Worm (Caenorhabditis elegans) whole organism, L4 larva: ENCODE measurements around the gene F22E5.13.
A peak's percentile ranks its signal among the peaks of the same experiment; 100 is the strongest.
"Not testable (repeated sequence)": the region's sequence is repeated elsewhere in the genome, so short reads cannot be mapped to it uniquely, and the experiment has no call there.

Experiments used
- F37D6.2 ChIP-seq: sonication (generic microtip); optimal IDR thresholded peaks from 2 replicates; lab custom pipeline; 2016; ENCODE audit warnings: mild to moderate bottlenecking, missing genetic modification characterization, missing compliant biosample characterization
- R02D3.7 ChIP-seq: fragments of 150-350 bp; sonication (generic microtip); optimal IDR thresholded peaks from 3 replicates; lab custom pipeline; 2014; ENCODE audit warnings: missing biosample characterization, missing genetic modification characterization
- T20F7.1 ChIP-seq: fragments of 200-800 bp; sonication (Bioruptor generic); optimal IDR thresholded peaks from 2 replicates; lab custom pipeline; 2018; ENCODE audit warnings: mild to moderate bottlenecking, missing genetic modification characterization, missing compliant biosample characterization
- T26A8.4 ChIP-seq: fragments of 200-800 bp; sonication (Bioruptor generic); IDR thresholded peaks from 2 replicates; pipeline ENCODE4 v1.3.6; 2022; ENCODE audit warnings: missing genetic modification characterization, missing compliant biosample characterization
- Y48G9A.11 ChIP-seq: fragments of 200-800 bp; sonication (Bioruptor generic); IDR thresholded peaks from 2 replicates; pipeline ENCODE4 v1.3.6; 2022; ENCODE audit warnings: missing genetic modification reagents, missing genetic modification characterization, missing compliant biosample characterization
- ZK546.5 ChIP-seq, 2 experiments: sonication (generic microtip); optimal IDR thresholded peaks; 2 replicates each; lab custom pipeline; 2017; ENCODE audit warnings: missing biosample characterization in 2 of 2, missing genetic modification characterization in 2 of 2
- aha-1 ChIP-seq: fragments of 150-350 bp; peaks from one replicate; lab custom pipeline; 2014; ENCODE audit warnings: missing biosample characterization, missing genetic modification characterization
- ceh-20 ChIP-seq: fragments of 200-800 bp; sonication (Bioruptor generic); IDR thresholded peaks from 2 replicates; pipeline ENCODE4 v1.3.6; 2022; ENCODE audit warnings: missing genetic modification reagents, missing genetic modification characterization, missing compliant biosample characterization
- ceh-28 ChIP-seq: fragments of 150-350 bp; optimal IDR thresholded peaks from 2 replicates; lab custom pipeline; 2014; ENCODE audit warnings: missing biosample characterization, missing genetic modification reagents, missing genetic modification characterization
- ceh-82 ChIP-seq: sonication (generic microtip); optimal IDR thresholded peaks from 2 replicates; lab custom pipeline; 2017; ENCODE audit warnings: missing biosample characterization, missing genetic modification characterization
- ctbp-1 ChIP-seq: fragments of 200-800 bp; sonication (Bioruptor generic); IDR thresholded peaks from 2 replicates; pipeline ENCODE4 v1.3.6; 2022; ENCODE audit warnings: missing genetic modification reagents, missing genetic modification characterization, missing compliant biosample characterization
- daf-19 ChIP-seq: fragments of 200-800 bp; sonication (Bioruptor generic); conservative IDR thresholded peaks from 2 replicates; pipeline ENCODE4 v1.3.6; 2022; ENCODE audit warnings: missing genetic modification characterization, missing compliant biosample characterization
- dpl-1 ChIP-seq: fragments of 150-350 bp; optimal IDR thresholded peaks from 2 replicates; lab custom pipeline; 2014; ENCODE audit warnings: missing biosample characterization, missing genetic modification reagents, missing genetic modification characterization
- dve-1 ChIP-seq: sonication (generic microtip); optimal IDR thresholded peaks from 2 replicates; lab custom pipeline; 2017; ENCODE audit warnings: antibody characterized with exemption, mild to moderate bottlenecking, missing genetic modification characterization, missing compliant biosample characterization; ENCODE audit not compliant: insufficient read depth
- egl-27 ChIP-seq: sonication (generic microtip); optimal IDR thresholded peaks from 3 replicates; lab custom pipeline; 2017; ENCODE audit warnings: missing biosample characterization, missing genetic modification reagents, missing genetic modification characterization
- fos-1 ChIP-seq: fragments of 150-350 bp; optimal IDR thresholded peaks from 2 replicates; lab custom pipeline; 2014; ENCODE audit warnings: missing biosample characterization, missing genetic modification characterization
- gei-8 ChIP-seq: fragments of 200-800 bp; sonication (Bioruptor generic); optimal IDR thresholded peaks from 2 replicates; lab custom pipeline; 2018; ENCODE audit warnings: mild to moderate bottlenecking, missing genetic modification characterization, missing compliant biosample characterization
- hmg-1.1 ChIP-seq: fragments of 200-800 bp; sonication (Bioruptor generic); IDR thresholded peaks from 2 replicates; pipeline ENCODE4 v1.3.6; 2022; ENCODE audit warnings: missing genetic modification reagents, missing genetic modification characterization, missing compliant biosample characterization
- jun-1 ChIP-seq: fragments of 150-350 bp; optimal IDR thresholded peaks from 2 replicates; lab custom pipeline; 2014; ENCODE audit warnings: missing biosample characterization, missing genetic modification reagents, missing genetic modification characterization
- lin-29 ChIP-seq: fragments of 200-800 bp; sonication (Bioruptor generic); IDR thresholded peaks from 2 replicates; pipeline ENCODE4 v1.3.6; 2022; ENCODE audit warnings: missing genetic modification reagents, missing genetic modification characterization, missing compliant biosample characterization
- lin-38 ChIP-seq: fragments of 200-800 bp; sonication (Bioruptor generic); IDR thresholded peaks from 2 replicates; pipeline ENCODE4 v1.3.6; 2022; ENCODE audit warnings: missing genetic modification reagents, missing genetic modification characterization, missing compliant biosample characterization
- madf-5 ChIP-seq, 2 experiments: fragments of 200-800 bp; sonication (Bioruptor generic); IDR thresholded peaks; 2 replicates each; pipeline ENCODE4 v1.3.6; 2022; ENCODE audit warnings: missing compliant biosample characterization in 2 of 2, missing genetic modification characterization in 2 of 2
- nhr-11 ChIP-seq: fragments of 150-350 bp; optimal IDR thresholded peaks from 2 replicates; lab custom pipeline; 2014; ENCODE audit warnings: missing biosample characterization, missing genetic modification characterization
- nhr-25 ChIP-seq: sonication (generic microtip); optimal IDR thresholded peaks from 2 replicates; lab custom pipeline; 2017; ENCODE audit warnings: missing genetic modification characterization, mild to moderate bottlenecking, missing compliant biosample characterization, antibody characterized with exemption, moderate library complexity, borderline replicate concordance; ENCODE audit not compliant: insufficient read depth
- nhr-28 ChIP-seq: fragments of 150-350 bp; optimal IDR thresholded peaks from 2 replicates; lab custom pipeline; 2014; ENCODE audit warnings: missing biosample characterization, missing genetic modification characterization
- nhr-76 ChIP-seq: fragments of 150-350 bp; optimal IDR thresholded peaks from 2 replicates; lab custom pipeline; 2014; ENCODE audit warnings: missing biosample characterization, missing genetic modification characterization
- nhr-77 ChIP-seq: fragments of 150-350 bp; optimal IDR thresholded peaks from 2 replicates; lab custom pipeline; 2014; ENCODE audit warnings: missing biosample characterization, missing genetic modification characterization
- vab-7 ChIP-seq: fragments of 200-800 bp; sonication (Bioruptor generic); IDR thresholded peaks from 2 replicates; pipeline ENCODE4 v1.3.6; 2022; ENCODE audit warnings: missing genetic modification reagents, missing genetic modification characterization, missing compliant biosample characterization
- zip-11 ChIP-seq: fragments of 200-800 bp; sonication (Bioruptor generic); IDR thresholded peaks from 2 replicates; pipeline ENCODE4 v1.3.6; 2022; ENCODE audit warnings: missing genetic modification characterization, missing compliant biosample characterization
- zip-2 ChIP-seq: fragments of 150-350 bp; optimal IDR thresholded peaks from 2 replicates; lab custom pipeline; 2014; ENCODE audit warnings: missing biosample characterization, missing genetic modification characterization
- ztf-11 ChIP-seq: fragments of 150-350 bp; optimal IDR thresholded peaks from 2 replicates; lab custom pipeline; 2014; ENCODE audit warnings: missing biosample characterization, missing genetic modification characterization

The F22E5.13 gene

ce11 chrII:2639401-2640088, 9.9 kb downstream of the F22E5.13 start, which contains the start of gene F22E5.8:
Gene F22E5.8 (plus strand): TSS chrII:2640038.
- not testable (repeated sequence) for TF ChIP-seq lin-38 (GFP tag; lab: Robert Waterston, UW); ctbp-1 (GFP tag; lab: Robert Waterston, UW); hmg-1.1
- TF ChIP-seq, all 104 proteins: peak for 0; not testable (repeated sequence) for 104

- TF ChIP-seq lin-38 (GFP tag; lab: Robert Waterston, UW) (peak; percentile 89), dpl-1 (GFP tag; lab: Kevin White, UChicago) (peak; percentile 86), nhr-25 (tag; lab: Kevin White, UChicago) (no peak), gei-8 (no peak)
These were observed 11.4 kb downstream of the F22E5.13 start, which contains the start of gene F22E5.9 for ce11 chrII:2638062-2638461. Gene F22E5.9 (plus strand): TSS chrII:2638388.

ce11 chrII:2637359-2637758, 12.1 kb downstream of the F22E5.13 start, which contains the start of gene F22E5.21:
Gene F22E5.21 (minus strand): TSS chrII:2637459.
- TF ChIP-seq daf-19, result no peak
- TF ChIP-seq F37D6.2 (tag; lab: Kevin White, UChicago), result no peak
- no peak for TF ChIP-seq hmg-1.1
- TF ChIP-seq T20F7.1 (GFP tag; lab: Kevin White, UChicago), result no peak

DNA sequence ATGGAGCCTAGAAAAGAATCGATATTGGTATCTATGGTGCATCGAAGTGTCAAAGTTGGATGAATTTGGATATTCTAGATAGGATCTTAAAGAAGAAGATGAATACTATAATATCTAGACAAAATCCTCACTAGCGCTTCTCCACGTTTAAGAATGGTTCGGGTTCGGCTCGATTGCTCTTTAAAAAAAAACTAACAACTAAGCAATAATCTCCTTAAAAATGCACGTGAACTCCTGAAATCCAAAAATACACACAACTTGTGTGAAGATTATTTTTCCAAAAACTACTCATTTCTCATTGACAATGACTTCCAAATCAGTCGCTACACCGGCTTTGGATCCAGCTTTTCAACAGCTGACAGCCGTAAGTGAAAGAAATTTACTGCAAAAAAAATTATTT, 18.3 kb downstream of the F22E5.13 start, which contains the start of gene D2062.1:
D2062.1 (plus strand) TSS at position 301 of the 400 bp plus-strand sequence.
- TF ChIP-seq nhr-11 (tag; lab: Kevin White, UChicago), result no peak
- no peak for TF ChIP-seq ceh-28
- TF ChIP-seq madf-5 (GFP tag; IDR thresholded peaks at IDR 0.05; lab: Robert Waterston, UW), result no peak
- no peak for TF ChIP-seq Y48G9A.11
- TF ChIP-seq lin-38 (GFP tag; lab: Robert Waterston, UW), result no peak
- TF ChIP-seq hmg-1.1, result no peak
- TF ChIP-seq nhr-28 (tag; lab: Kevin White, UChicago), result no peak
- no peak for TF ChIP-seq ceh-20 (GFP tag; lab: Robert Waterston, UW)
- no peak for TF ChIP-seq nhr-76 (tag; lab: Kevin White, UChicago)
- no peak for TF ChIP-seq vab-7
- no peak for TF ChIP-seq dve-1 (tag; lab: Kevin White, UChicago)
- no peak for TF ChIP-seq ZK546.5 (tag; optimal IDR thresholded peaks at IDR 0.05; lab: Kevin White, UChicago)
- TF ChIP-seq jun-1 (tag; lab: Kevin White, UChicago), result no peak
- TF ChIP-seq T26A8.4 (GFP tag; lab: Robert Waterston, UW), result no peak
- no peak for TF ChIP-seq aha-1 (tag; lab: Kevin White, UChicago)
- TF ChIP-seq lin-29 (GFP tag; lab: Robert Waterston, UW), result no peak
- no peak for TF ChIP-seq dpl-1 (GFP tag; lab: Kevin White, UChicago)

ce11 chrII:2629270-2629669, 20.2 kb downstream of the F22E5.13 start, which contains the start of gene sri-37:
Gene sri-37 (plus strand): TSS chrII:2629570.
- no peak for TF ChIP-seq gei-8
- TF ChIP-seq egl-27, result no peak
- no peak for TF ChIP-seq ceh-28
- no peak for TF ChIP-seq zip-2 (tag; lab: Kevin White, UChicago)
- no peak for TF ChIP-seq ceh-82 (tag; lab: Kevin White, UChicago)
- TF ChIP-seq R02D3.7 (tag; lab: Kevin White, UChicago), result no peak
- no peak for TF ChIP-seq vab-7
- no peak for TF ChIP-seq fos-1 (tag; lab: Kevin White, UChicago)
- no peak for TF ChIP-seq ztf-11
- TF ChIP-seq zip-11 (GFP tag; lab: Robert Waterston, UW), result no peak
- TF ChIP-seq nhr-77 (tag; lab: Kevin White, UChicago), result no peak
- TF ChIP-seq, all 104 proteins: peak for 0
